Worm (Caenorhabditis elegans) whole organism, early embryonic: ENCODE data around the gene srlf-2.

Experiments used
- F13C5.2 ChIP-seq: sonication (generic microtip); optimal IDR thresholded peaks from 2 replicates; lab custom pipeline; 2017; ENCODE audit warnings: mild to moderate bottlenecking, missing genetic modification characterization, inconsistent platforms, missing compliant biosample characterization
- sea-1 ChIP-seq: fragments of 200-800 bp; sonication (Bioruptor generic); conservative IDR thresholded peaks from 2 replicates; pipeline ENCODE4 v1.3.6; 2022; ENCODE audit warnings: missing genetic modification characterization, missing compliant biosample characterization

DNA sequence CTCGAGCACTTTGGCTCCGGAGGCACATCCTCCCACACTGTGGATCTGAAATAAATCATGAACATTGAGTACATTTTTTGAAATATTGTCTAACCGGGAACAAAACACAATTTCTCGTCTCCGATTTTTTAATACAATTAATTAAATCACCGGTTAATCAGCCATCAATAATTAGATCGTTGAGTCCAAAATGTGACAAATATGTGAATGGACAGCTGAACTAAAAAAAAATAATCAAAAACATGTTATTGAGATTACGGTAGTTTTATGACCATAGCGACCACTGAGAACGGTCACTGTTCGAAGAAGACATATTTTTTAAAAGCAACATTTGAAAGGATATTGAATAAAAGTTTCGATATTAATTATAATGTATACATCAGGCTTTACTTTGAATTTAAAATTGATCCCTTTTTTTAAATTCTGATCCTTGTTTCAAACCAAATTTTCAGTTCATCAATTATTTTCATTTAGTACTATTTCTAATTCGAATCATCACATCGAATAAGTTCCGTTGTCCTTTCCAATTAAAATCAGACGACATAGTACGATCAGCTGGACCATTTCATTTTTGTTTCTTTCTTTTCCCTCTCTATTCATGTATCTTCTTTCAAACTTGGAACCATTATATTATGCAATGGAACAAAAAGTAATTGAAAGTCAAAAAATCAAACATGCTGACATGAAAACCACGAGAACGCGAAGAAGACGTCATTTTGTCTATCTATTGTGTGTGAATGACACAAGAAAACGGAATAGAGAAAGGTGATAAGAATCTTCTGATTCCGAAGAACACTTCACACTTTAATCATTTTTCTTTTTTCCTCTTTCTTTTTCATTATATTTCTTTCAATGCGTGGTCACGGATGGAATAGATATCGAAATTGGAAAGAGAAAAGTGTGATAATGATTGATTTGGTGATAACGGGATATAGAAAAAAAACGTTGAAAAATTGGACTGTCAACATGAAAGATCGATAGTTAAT, 40.3 kb downstream of the srlf-2 start:
- TF ChIP-seq sea-1 (GFP tag; lab: Robert Waterston, UW) = no peak
- no peak for TF ChIP-seq F13C5.2 (tag; lab: Kevin White, UChicago)
